Worm (Caenorhabditis elegans): ENCODE data around the gene shw-3.

shw-3 gene

DNA sequence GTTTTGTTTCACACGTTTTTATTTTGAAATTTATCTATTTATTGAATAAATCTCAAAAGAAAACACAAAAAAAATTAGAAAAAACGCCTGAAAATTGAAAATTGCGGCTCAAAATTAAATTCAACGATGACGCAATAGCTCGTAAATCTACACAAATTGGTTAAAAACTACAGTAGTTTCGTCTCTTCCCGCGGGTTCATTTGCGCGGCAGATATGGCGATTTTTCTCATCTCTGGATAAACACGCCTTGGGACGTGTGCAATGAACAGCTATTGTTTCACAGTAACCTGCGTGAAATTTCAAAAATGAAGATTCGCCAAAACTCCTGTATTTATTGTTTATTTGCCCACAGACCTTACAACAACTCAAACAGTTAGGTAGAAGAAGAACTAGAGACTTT, 22.3 kb upstream of the shw-3 start (continued):
- no peak for TF ChIP-seq Y67H2A.10 (GFP tag; conservative IDR thresholded peaks at IDR 0.05)
- peak; percentile 24 for TF ChIP-seq efl-1 (GFP tag; optimal IDR thresholded peaks at IDR 0.05)
- no peak for TF ChIP-seq T07F8.4 (tag; optimal IDR thresholded peaks at IDR 0.05)
- no peak for TF ChIP-seq F52B5.7 (tag; optimal IDR thresholded peaks at IDR 0.05)
- TF ChIP-seq Y79H2A.3 (GFP tag; conservative IDR thresholded peaks at IDR 0.05): no peak
- peak; percentile 59 for TF ChIP-seq xnd-1 (tag; optimal IDR thresholded peaks at IDR 0.05)
- no peak for TF ChIP-seq madf-3 (GFP tag; IDR thresholded peaks at IDR 0.05)
- no peak for TF ChIP-seq hrde-1 (tag; optimal IDR thresholded peaks at IDR 0.05; ENCODE audit: borderline replicate concordance)
- no peak for TF ChIP-seq egl-44 (GFP tag; IDR thresholded peaks at IDR 0.05)
- no peak for TF ChIP-seq F23B12.7 (tag; optimal IDR thresholded peaks at IDR 0.05; ENCODE audit: insufficient read depth)
- TF ChIP-seq lin-40 (tag; optimal IDR thresholded peaks at IDR 0.05): no peak
- peak; percentile 47; the same call in 1 of the 2 replicates for TF ChIP-seq F33H1.4 (GFP tag; IDR thresholded peaks at IDR 0.05)
- TF ChIP-seq ztf-3 (GFP tag; optimal IDR thresholded peaks at IDR 0.05): no peak
- no peak for TF ChIP-seq ztf-22 (GFP tag; optimal IDR thresholded peaks at IDR 0.05)

DNA sequence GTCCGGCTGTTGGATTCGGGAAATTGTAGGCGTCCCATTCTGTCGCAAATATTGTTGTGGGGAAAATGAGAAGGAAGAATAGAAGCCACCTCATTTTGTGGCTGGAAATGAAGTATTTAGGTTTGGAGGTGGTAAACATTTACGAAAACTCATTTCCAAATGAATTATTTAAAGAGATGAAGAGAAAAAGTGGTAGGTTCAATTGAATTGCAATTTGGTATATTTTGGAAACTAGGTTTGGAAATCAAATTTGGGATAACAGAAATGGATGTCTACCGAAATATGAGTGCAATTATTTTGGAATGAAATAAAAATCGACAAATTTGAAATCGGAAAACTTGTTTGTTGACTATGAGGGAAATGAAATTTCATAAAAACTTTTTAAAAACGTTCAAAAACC, 21.9 kb upstream of the shw-3 start, which contains the start of gene F15B9.10:
Gene F15B9.10 (minus strand): TSS at position 101 of the 400 bp plus-strand sequence.
- TF ChIP-seq ztf-6 (GFP tag; IDR thresholded peaks at IDR 0.05) (no peak), lsl-1 (GFP tag; optimal IDR thresholded peaks at IDR 0.05) (no peak), bed-1 (GFP tag; IDR thresholded peaks at IDR 0.05) (no peak), B0019.2 (GFP tag; conservative IDR thresholded peaks at IDR 0.05) (no peak), gei-17 (GFP tag; optimal IDR thresholded peaks at IDR 0.05) (no peak), aptf-2 (GFP tag; conservative IDR thresholded peaks at IDR 0.05) (no peak), Y95B8A.8 (GFP tag; IDR thresholded peaks at IDR 0.05) (no peak), mes-4 (tag; optimal IDR thresholded peaks at IDR 0.05) (no peak), ceh-91 (GFP tag; IDR thresholded peaks at IDR 0.05) (no peak), rec-8 (tag; optimal IDR thresholded peaks at IDR 0.05) (no peak), attf-5 (GFP tag; optimal IDR thresholded peaks at IDR 0.05) (no peak), xnd-1 (tag; optimal IDR thresholded peaks at IDR 0.05) (no peak), ama-1 (optimal IDR thresholded peaks at IDR 0.05) (no peak), ama-1 (GFP tag; optimal IDR thresholded peaks at IDR 0.05) (no peak), ets-4 (GFP tag; optimal IDR thresholded peaks at IDR 0.05) (no peak), F22D6.2 (tag; optimal IDR thresholded peaks at IDR 0.05) (no peak)

DNA sequence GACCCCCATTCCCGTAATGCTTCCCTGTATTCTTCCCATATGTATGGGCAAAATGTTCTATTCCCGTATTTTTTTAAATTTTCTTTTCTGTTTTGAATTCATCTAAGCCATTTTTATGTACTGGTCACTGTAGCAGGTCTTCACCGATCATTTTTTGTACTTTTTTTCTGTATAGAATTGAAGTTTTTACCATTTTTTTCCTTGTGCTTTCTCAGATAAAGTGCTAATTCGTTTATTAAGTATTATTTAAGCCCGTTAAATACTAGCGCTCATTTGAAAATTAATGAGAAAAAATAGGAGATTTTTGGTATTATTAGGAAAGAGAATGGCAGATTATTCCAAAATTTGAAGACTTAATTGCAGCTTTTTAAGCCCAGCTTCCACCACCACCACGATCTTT, 19.8 kb upstream of the shw-3 start:
- TF ChIP-seq snpc-4 (GFP tag; optimal IDR thresholded peaks at IDR 0.05) (no peak), snpc-4 (tag; optimal IDR thresholded peaks at IDR 0.05) (peak in 2 of 4 experiments; percentile 2 to 24), die-1 (tag; optimal IDR thresholded peaks at IDR 0.05) (no peak), akir-1 (GFP tag; optimal IDR thresholded peaks at IDR 0.05) (no peak), cebp-1 (GFP tag; IDR thresholded peaks at IDR 0.05) (no peak), cebp-1 (tag; optimal IDR thresholded peaks at IDR 0.05) (peak; percentile 19), lsl-1 (GFP tag; optimal IDR thresholded peaks at IDR 0.05) (peak; percentile 1), rpc-1 (optimal IDR thresholded peaks at IDR 0.05) (no peak), rpc-1 (tag; optimal IDR thresholded peaks at IDR 0.05) (no peak), aptf-2 (GFP tag; conservative IDR thresholded peaks at IDR 0.05) (no peak), egrh-3 (GFP tag; IDR thresholded peaks at IDR 0.05) (no peak), F49E8.2 (tag; optimal IDR thresholded peaks at IDR 0.05; ENCODE audit: insufficient read depth) (peak; percentile 72), lin-54 (GFP tag; optimal IDR thresholded peaks at IDR 0.05) (peak; percentile 30), athp-1 (tag; optimal IDR thresholded peaks at IDR 0.05) (peak; percentile 51), let-607 (tag; optimal IDR thresholded peaks at IDR 0.05) (no peak), unc-130 (GFP tag; optimal IDR thresholded peaks at IDR 0.05) (no peak), Y67H2A.10 (GFP tag; conservative IDR thresholded peaks at IDR 0.05) (no peak), Y53G8AR.9 (GFP tag; conservative IDR thresholded peaks at IDR 0.05) (peak; percentile 25; the same call in 1 of the 2 replicates), sea-2 (GFP tag; IDR thresholded peaks at IDR 0.05) (no peak), ztf-22 (GFP tag; optimal IDR thresholded peaks at IDR 0.05) (no peak), tbx-9 (tag; optimal IDR thresholded peaks at IDR 0.05; ENCODE audit: borderline replicate concordance) (no peak), Y95B8A.8 (GFP tag; IDR thresholded peaks at IDR 0.05) (no peak), madf-6 (GFP tag; IDR thresholded peaks at IDR 0.05) (peak; percentile 49; the same call in 1 of the 2 replicates)

Data from whole organism, young adult.